Fruit fly (Drosophila melanogaster): ENCODE results near the gene Fim.

Fim gene

DNA sequence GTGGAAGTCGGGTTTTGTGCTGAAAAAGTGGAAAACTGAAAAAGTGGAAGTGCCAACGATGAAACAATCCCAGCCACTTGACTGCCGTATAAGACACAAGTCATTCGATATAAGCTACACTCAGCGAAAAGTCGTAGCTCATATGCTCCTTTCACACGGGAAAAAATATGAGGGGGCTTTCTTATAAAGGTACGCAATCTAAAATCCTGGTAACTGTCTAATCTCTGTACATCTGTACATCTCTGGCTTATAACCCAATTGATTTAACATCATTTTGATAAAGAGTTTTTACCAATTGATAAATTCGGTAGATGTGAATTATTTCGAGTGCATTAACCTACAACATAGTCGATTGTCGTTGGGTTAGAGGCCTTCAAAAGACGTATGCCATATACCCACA, 26.9 kb downstream of the Fim start:
- TF ChIP-seq CG8119 (GFP tag; IDR thresholded peaks at IDR 0.05) (peak; percentile 47; the same call in 1 of the 3 replicates), dac (GFP tag; optimal IDR thresholded peaks at IDR 0.05) (no peak), CG10669 (GFP tag; optimal IDR thresholded peaks at IDR 0.05) (no peak), Eip93F (GFP tag; optimal IDR thresholded peaks at IDR 0.05) (no peak), fd85E (GFP tag; optimal IDR thresholded peaks at IDR 0.05) (no peak), CG15336 (GFP tag; IDR thresholded peaks at IDR 0.05) (peak; percentile 59), fkh (GFP tag; optimal IDR thresholded peaks at IDR 0.05) (no peak), CG6276 (GFP tag; optimal IDR thresholded peaks at IDR 0.05) (no peak), CG16779 (tag; optimal IDR thresholded peaks at IDR 0.05) (no peak), dsx (GFP tag; optimal IDR thresholded peaks at IDR 0.05; ENCODE audit: poor library complexity, severe bottlenecking) (no peak), net (GFP tag; optimal IDR thresholded peaks at IDR 0.05) (no peak), CG8632 (GFP tag; optimal IDR thresholded peaks at IDR 0.05) (no peak), CG3919 (GFP tag; optimal IDR thresholded peaks at IDR 0.05) (no peak), CG4318 (GFP tag; optimal IDR thresholded peaks at IDR 0.05) (peak; percentile 35), CG6854 (GFP tag; optimal IDR thresholded peaks at IDR 0.05) (no peak), topi (GFP tag; optimal IDR thresholded peaks at IDR 0.05) (no peak), salr (GFP tag; optimal IDR thresholded peaks at IDR 0.05) (no peak), CG32006 (GFP tag; optimal IDR thresholded peaks at IDR 0.05) (peak; percentile 67), Hr4 (GFP tag; optimal IDR thresholded peaks at IDR 0.05) (peak; percentile 66), Met (GFP tag; optimal IDR thresholded peaks at IDR 0.05) (no peak), Eip78C (GFP tag) (peak; percentile 70), Eip75B (GFP tag; optimal IDR thresholded peaks at IDR 0.05) (no peak), cyc (GFP tag; optimal IDR thresholded peaks at IDR 0.05) (no peak), Sox14 (GFP tag; optimal IDR thresholded peaks at IDR 0.05) (no peak), Hr38 (GFP tag; optimal IDR thresholded peaks at IDR 0.05) (no peak), fd59A (GFP tag; optimal IDR thresholded peaks at IDR 0.05) (no peak), pdm3 (GFP tag; optimal IDR thresholded peaks at IDR 0.05) (no peak), CG6163 (GFP tag; IDR thresholded peaks at IDR 0.05) (0 out of 3 replicates have a peak, but pooled peaks have one; percentile 26), ss (GFP tag; optimal IDR thresholded peaks at IDR 0.05) (no peak), lz (GFP tag; optimal IDR thresholded peaks at IDR 0.05) (no peak), Hr39 (GFP tag; optimal IDR thresholded peaks at IDR 0.05) (no peak), esn (GFP tag; optimal IDR thresholded peaks at IDR 0.05) (no peak), CG11902 (GFP tag; optimal IDR thresholded peaks at IDR 0.05) (no peak)

DNA sequence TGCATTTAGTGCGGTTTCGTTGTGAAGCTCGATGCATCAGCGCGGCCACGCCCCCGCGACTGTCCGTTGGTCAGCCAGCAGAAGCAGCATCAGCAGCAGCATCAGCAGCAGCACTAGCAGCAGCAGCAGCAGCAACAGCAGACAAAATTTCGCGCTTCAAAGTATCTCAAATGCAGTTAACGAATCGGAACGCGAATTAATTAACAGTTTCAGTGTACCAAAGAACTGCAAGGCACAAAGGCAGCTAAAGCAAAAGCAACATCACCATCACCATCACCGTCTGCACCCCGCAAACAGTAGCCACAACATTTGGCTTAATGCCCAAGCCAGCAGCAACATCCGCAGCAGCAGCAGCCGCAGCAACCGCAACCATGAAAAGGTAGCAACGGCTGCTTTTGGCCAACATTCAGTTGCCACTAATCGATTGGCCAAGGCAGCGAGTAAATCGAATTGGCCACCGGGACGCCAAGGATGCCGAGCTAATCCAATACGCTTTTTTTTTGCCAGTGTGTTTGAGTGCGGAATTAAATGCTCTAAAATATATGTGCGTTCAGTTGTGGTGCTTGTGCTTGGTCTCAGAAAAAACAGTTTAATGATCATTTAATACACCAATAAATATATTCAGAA, 36.2 kb downstream of the Fim start:
- TF ChIP-seq CG6808 (GFP tag; optimal IDR thresholded peaks at IDR 0.05) (no peak), vri (GFP tag; optimal IDR thresholded peaks at IDR 0.05) (no peak), Hr39 (GFP tag; optimal IDR thresholded peaks at IDR 0.05) (no peak), CG8632 (GFP tag; optimal IDR thresholded peaks at IDR 0.05) (no peak), Ets21C (GFP tag; optimal IDR thresholded peaks at IDR 0.05) (no peak), Hr38 (GFP tag; optimal IDR thresholded peaks at IDR 0.05) (no peak), CG34406 (GFP tag; optimal IDR thresholded peaks at IDR 0.05) (no peak), Blimp-1 (GFP tag; optimal IDR thresholded peaks at IDR 0.05) (no peak), CG1621 (tag; optimal IDR thresholded peaks at IDR 0.05) (no peak), net (GFP tag; optimal IDR thresholded peaks at IDR 0.05) (no peak)

DNA sequence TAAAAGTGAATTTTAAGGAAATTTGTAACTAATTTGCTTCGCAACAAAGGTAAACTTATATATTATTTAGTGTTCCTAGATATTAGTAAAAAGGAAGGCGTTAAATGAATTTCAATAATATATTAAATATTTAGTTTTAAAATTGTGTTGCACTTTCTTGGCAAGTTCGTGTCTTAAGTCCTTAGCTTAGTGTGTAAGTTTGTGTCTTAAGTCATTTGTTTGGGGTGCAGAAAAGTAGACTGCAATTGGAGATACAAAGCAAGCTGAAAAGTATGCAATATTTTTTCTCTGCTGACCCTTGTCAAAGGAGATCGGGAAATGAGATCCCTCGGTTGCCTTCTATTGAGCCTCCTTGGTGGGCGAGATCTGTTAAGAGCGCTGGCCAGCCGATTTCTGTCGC, 39.7 kb downstream of the Fim start:
- TF ChIP-seq Blimp-1 (GFP tag; optimal IDR thresholded peaks at IDR 0.05) (no peak), CG6808 (GFP tag; optimal IDR thresholded peaks at IDR 0.05) (no peak), esn (GFP tag; optimal IDR thresholded peaks at IDR 0.05) (no peak), acj6 (GFP tag; optimal IDR thresholded peaks at IDR 0.05) (no peak), OdsH (GFP tag; optimal IDR thresholded peaks at IDR 0.05) (no peak), fkh (GFP tag; optimal IDR thresholded peaks at IDR 0.05) (no peak), Eip78C (GFP tag) (no peak), Ets96B (tag; optimal IDR thresholded peaks at IDR 0.05) (no peak), CG31627 (GFP tag; optimal IDR thresholded peaks at IDR 0.05) (no peak), vri (GFP tag; optimal IDR thresholded peaks at IDR 0.05) (no peak), ss (GFP tag; optimal IDR thresholded peaks at IDR 0.05) (no peak), CG11294 (GFP tag; IDR thresholded peaks at IDR 0.05) (no peak), Sox15 (GFP tag; optimal IDR thresholded peaks at IDR 0.05) (no peak), CG6792 (GFP tag; optimal IDR thresholded peaks at IDR 0.05) (no peak), CG10631 (GFP tag; optimal IDR thresholded peaks at IDR 0.05) (no peak), Ets21C (GFP tag; optimal IDR thresholded peaks at IDR 0.05) (no peak)

All from whole organism, prepupa.